Worm (Caenorhabditis elegans) whole organism, L2 larva: ENCODE data around the gene fbxa-94.

Source experiments
- crh-2 ChIP-seq: sonication (generic microtip); optimal IDR thresholded peaks from 2 replicates; lab custom pipeline; 2017; ENCODE audit warnings: missing biosample characterization, missing genetic modification characterization
- nhr-12 ChIP-seq: fragments of 150-350 bp; optimal IDR thresholded peaks from 2 replicates; lab custom pipeline; 2014; ENCODE audit warnings: missing biosample characterization, missing genetic modification characterization
- nhr-237 ChIP-seq: fragments of 150-350 bp; optimal IDR thresholded peaks from 2 replicates; lab custom pipeline; 2014; ENCODE audit warnings: missing biosample characterization, missing genetic modification characterization
- unc-39 ChIP-seq: fragments of 150-350 bp; optimal IDR thresholded peaks from 2 replicates; lab custom pipeline; 2014; ENCODE audit warnings: missing biosample characterization, missing genetic modification characterization
- unc-55 ChIP-seq: fragments of 150-350 bp; sonication (generic microtip); optimal IDR thresholded peaks from 3 replicates; lab custom pipeline; 2014; ENCODE audit warnings: missing biosample characterization, missing genetic modification reagents, missing genetic modification characterization

ce11 chrV:15550408-15550807, 22.3 kb upstream of the fbxa-94 start:
- TF ChIP-seq nhr-237 (tag; lab: Kevin White, UChicago): no peak
- TF ChIP-seq unc-55 (GFP tag; lab: Kevin White, UChicago): no peak
- no peak for TF ChIP-seq nhr-12
- no peak for TF ChIP-seq crh-2
- no peak for TF ChIP-seq unc-39 (tag; lab: Kevin White, UChicago)
